Fruit fly (Drosophila melanogaster): ENCODE results near the gene Jhbp5.

Jhbp5 gene

DNA sequence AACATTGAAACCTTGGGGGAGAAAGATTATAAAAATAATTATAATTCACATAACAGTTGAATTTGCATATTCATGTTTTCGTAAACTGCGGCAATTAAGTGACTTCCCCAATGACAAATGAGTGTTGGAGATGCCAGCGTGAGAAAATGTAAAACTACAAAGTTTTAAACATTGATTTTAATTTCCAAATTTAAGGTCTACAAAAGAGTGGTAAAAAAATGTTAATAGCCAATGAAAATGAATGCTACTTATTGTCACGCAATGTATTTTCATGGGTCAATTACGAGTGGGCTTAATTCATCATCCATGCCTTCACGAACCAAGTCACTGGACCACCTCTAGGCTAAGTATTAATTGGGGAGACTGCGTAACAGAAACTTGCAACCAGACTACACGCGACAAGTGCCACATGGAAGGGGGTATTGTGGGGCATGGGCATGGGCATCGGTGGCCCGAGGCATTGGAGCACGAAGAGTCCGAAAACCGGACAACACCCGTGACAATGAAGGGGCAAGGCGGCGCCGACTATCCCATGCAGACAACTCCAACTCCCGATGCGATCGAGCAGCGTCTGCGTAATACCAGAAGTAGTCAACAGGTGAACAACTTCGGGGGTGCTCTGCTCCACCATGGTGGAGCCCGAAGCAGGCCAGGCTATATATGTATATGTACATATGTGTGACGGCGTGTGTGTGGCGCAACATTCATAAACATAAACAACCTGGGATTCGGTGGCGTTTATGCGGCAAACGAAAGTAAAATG is 3.6 kb downstream of the Jhbp5 start (continued):
- TF ChIP-seq CG10631 (GFP tag; optimal IDR thresholded peaks at IDR 0.05) (no peak), Hr39 (GFP tag; optimal IDR thresholded peaks at IDR 0.05) (no peak), Eip78C (GFP tag) (peak; percentile 83), CG3919 (GFP tag; optimal IDR thresholded peaks at IDR 0.05) (peak; percentile 55), Sox14 (GFP tag; optimal IDR thresholded peaks at IDR 0.05) (no peak), CG15336 (GFP tag; IDR thresholded peaks at IDR 0.05) (peak; percentile 48), svp (GFP tag) (no peak), Smox (GFP tag; optimal IDR thresholded peaks at IDR 0.05) (no peak), CG32006 (GFP tag; optimal IDR thresholded peaks at IDR 0.05) (peak; percentile 31), CG6276 (GFP tag; optimal IDR thresholded peaks at IDR 0.05) (no peak), Hr4 (GFP tag; optimal IDR thresholded peaks at IDR 0.05) (peak; percentile 56), CG6854 (GFP tag; optimal IDR thresholded peaks at IDR 0.05) (peak; percentile 28), Gug (GFP tag; IDR thresholded peaks at IDR 0.05) (no peak), Blimp-1 (GFP tag; optimal IDR thresholded peaks at IDR 0.05) (no peak), CG31627 (GFP tag; optimal IDR thresholded peaks at IDR 0.05) (no peak), Ets96B (tag; optimal IDR thresholded peaks at IDR 0.05) (peak; percentile 22), Sox15 (GFP tag; optimal IDR thresholded peaks at IDR 0.05) (no peak), net (GFP tag; optimal IDR thresholded peaks at IDR 0.05) (no peak), CG6808 (GFP tag; optimal IDR thresholded peaks at IDR 0.05) (no peak), fkh (GFP tag; optimal IDR thresholded peaks at IDR 0.05) (no peak), dac (GFP tag; optimal IDR thresholded peaks at IDR 0.05) (no peak), OdsH (GFP tag; optimal IDR thresholded peaks at IDR 0.05) (peak; percentile 47), salr (GFP tag; optimal IDR thresholded peaks at IDR 0.05) (peak in 1 of 2 experiments; percentile 20), Eip75B (GFP tag; optimal IDR thresholded peaks at IDR 0.05) (no peak), CG6792 (GFP tag; optimal IDR thresholded peaks at IDR 0.05) (peak; percentile 26), Met (GFP tag; optimal IDR thresholded peaks at IDR 0.05) (peak; percentile 12), CG6163 (GFP tag; IDR thresholded peaks at IDR 0.05) (peak; percentile 54; the same call in 2 of the 3 replicates), CG11902 (GFP tag; optimal IDR thresholded peaks at IDR 0.05) (no peak), Sox102F (GFP tag; optimal IDR thresholded peaks at IDR 0.05) (peak; percentile 22), CG9139 (GFP tag; optimal IDR thresholded peaks at IDR 0.05) (no peak), CG11294 (GFP tag; IDR thresholded peaks at IDR 0.05) (0 out of 2 replicates have a peak, but pooled peaks have one; percentile 23), Lpt (GFP tag; optimal IDR thresholded peaks at IDR 0.05) (peak; percentile 39), topi (GFP tag; optimal IDR thresholded peaks at IDR 0.05) (no peak), acj6 (GFP tag; optimal IDR thresholded peaks at IDR 0.05) (peak; percentile 47), CG10669 (GFP tag; optimal IDR thresholded peaks at IDR 0.05) (no peak), CG4318 (GFP tag; optimal IDR thresholded peaks at IDR 0.05) (no peak), CG8319 (GFP tag; optimal IDR thresholded peaks at IDR 0.05) (no peak), Eip93F (GFP tag; optimal IDR thresholded peaks at IDR 0.05) (no peak)

DNA sequence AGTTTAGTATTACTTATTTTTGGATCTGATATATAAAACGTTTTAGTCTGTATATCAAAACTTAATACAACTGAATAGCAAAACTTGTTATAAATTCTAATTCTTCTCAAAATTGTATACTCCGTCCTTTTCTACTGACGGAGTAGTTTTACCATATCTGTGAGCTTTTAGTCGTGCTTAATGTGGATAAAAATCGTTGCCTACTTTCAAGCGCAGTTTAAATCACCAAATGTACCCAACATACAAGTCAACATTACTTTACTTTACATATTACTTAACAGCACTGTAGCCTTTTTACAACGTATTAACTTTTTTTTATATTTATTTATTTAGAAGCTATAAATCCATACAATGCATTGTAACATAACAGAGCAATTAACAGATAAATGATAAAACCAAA is 5.0 kb downstream of the Jhbp5 start:
- TF ChIP-seq CG1621 (tag; optimal IDR thresholded peaks at IDR 0.05) (peak; percentile 63), CG7368 (GFP tag; optimal IDR thresholded peaks at IDR 0.05) (no peak), lz (GFP tag; optimal IDR thresholded peaks at IDR 0.05) (no peak)

Data from whole organism, prepupa.